Worm (Caenorhabditis elegans) whole organism, mixed stage, embryonic: ENCODE results near the gene srx-111.

Experiments
- M03D4.4 ChIP-seq: sonication (generic microtip); optimal IDR thresholded peaks from 2 replicates; lab custom pipeline; 2017; ENCODE audit warnings: mild to moderate bottlenecking, missing genetic modification characterization, missing compliant biosample characterization
- lin-13 ChIP-seq: fragments of 150-350 bp; optimal IDR thresholded peaks from 2 replicates; lab custom pipeline; 2014; ENCODE audit warnings: missing biosample characterization, missing genetic modification characterization
- lsy-2 ChIP-seq: fragments of 150-350 bp; optimal IDR thresholded peaks from 2 replicates; lab custom pipeline; 2014; ENCODE audit warnings: missing biosample characterization, missing genetic modification characterization
- nhr-237 ChIP-seq: fragments of 150-350 bp; optimal IDR thresholded peaks from 2 replicates; lab custom pipeline; 2014; ENCODE audit warnings: missing biosample characterization, missing genetic modification characterization
- nhr-28 ChIP-seq: fragments of 150-350 bp; optimal IDR thresholded peaks from 2 replicates; lab custom pipeline; 2014; ENCODE audit warnings: missing biosample characterization, missing genetic modification characterization
- nhr-76 ChIP-seq: sonication (generic microtip); optimal IDR thresholded peaks from 2 replicates; lab custom pipeline; 2017; ENCODE audit warnings: missing biosample characterization, missing genetic modification characterization
- pha-4 ChIP-seq: fragments of 150-350 bp; optimal IDR thresholded peaks from 2 replicates; lab custom pipeline; 2018; ENCODE audit warnings: missing biosample characterization, missing genetic modification reagents, missing genetic modification characterization
- unc-39 ChIP-seq: fragments of 150-350 bp; optimal IDR thresholded peaks from 2 replicates; lab custom pipeline; 2014; ENCODE audit warnings: missing biosample characterization, missing genetic modification characterization
- zip-8 ChIP-seq: fragments of 150-350 bp; optimal IDR thresholded peaks from 2 replicates; lab custom pipeline; 2014; ENCODE audit warnings: missing biosample characterization, missing genetic modification characterization

DNA sequence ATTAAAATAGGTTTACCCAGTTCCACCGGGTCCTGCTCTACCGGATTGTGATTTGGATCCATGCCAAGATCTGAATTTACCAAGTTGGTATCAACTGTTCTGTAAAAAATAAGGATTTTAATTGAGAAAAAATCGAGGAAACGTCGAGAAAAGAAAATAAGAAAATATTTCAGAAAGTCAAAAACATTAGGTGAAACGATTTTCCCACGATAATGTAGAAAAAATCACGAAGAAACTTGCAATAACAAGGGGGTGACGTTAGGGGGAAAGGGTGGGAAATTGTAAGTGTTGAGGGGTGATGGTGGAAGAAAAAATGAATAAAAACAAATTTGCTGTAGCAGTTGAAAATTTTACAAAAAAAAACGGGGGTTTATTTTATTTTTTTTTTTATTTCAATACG is 15.5 kb downstream of the srx-111 start, which contains the start of gene T24E12.10:
- TF ChIP-seq lin-13, result no peak
- TF ChIP-seq M03D4.4, result no peak
- no peak for TF ChIP-seq nhr-76
- no peak for TF ChIP-seq zip-8 (tag; lab: Kevin White, UChicago)
- no peak for TF ChIP-seq nhr-28
- TF ChIP-seq pha-4 (tag; lab: Kevin White, UChicago), result no peak
- no peak for TF ChIP-seq nhr-237 (tag; lab: Kevin White, UChicago)
- no peak for TF ChIP-seq lsy-2
- no peak for TF ChIP-seq unc-39 (tag; lab: Kevin White, UChicago)
